Fruit fly (Drosophila melanogaster): ENCODE measurements around the gene CheB38a.

Gene CheB38a

DNA sequence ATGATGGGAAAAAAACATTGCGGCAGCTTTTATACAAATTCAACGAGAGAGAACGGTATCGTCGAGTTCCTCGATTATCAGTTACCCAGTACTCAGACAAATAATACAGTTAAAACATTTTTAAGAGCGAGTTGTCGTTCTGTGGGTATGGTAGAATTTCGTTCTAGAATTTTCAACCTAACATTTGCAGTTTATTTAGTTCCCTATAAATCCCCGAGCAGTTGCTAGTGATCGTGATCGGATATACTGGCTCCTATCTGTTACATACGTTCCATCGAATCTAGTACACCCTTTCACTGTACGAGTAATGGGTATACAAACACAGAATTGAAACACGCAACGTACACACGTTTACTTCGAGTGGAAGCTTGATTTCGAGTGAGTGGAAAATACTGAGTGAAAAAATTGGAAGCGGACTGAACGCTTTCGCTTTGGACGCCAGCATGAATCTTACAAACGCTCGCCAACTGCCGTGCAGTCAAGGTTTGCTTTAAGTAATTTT lies 46.5 kb upstream of the CheB38a start, which contains the start of gene CG9338 (continued):
- TF ChIP-seq CG4617 (GFP tag; optimal IDR thresholded peaks at IDR 0.05; ENCODE audit: borderline replicate concordance) (peak; percentile 16), kay (GFP tag; optimal IDR thresholded peaks at IDR 0.05) (peak; percentile 90), CG17186 (GFP tag; optimal IDR thresholded peaks at IDR 0.05) (peak; percentile 62), maf-S (GFP tag; optimal IDR thresholded peaks at IDR 0.05) (peak; percentile 64), CG15073 (GFP tag; optimal IDR thresholded peaks at IDR 0.05) (no peak), ewg (GFP tag; optimal IDR thresholded peaks at IDR 0.05) (peak; percentile 60), Hmr (GFP tag; optimal IDR thresholded peaks at IDR 0.05) (peak; percentile 87), fd96Cb (tag; optimal IDR thresholded peaks at IDR 0.05) (peak; percentile 88), CG16815 (GFP tag; optimal IDR thresholded peaks at IDR 0.05) (peak; percentile 53), CG12299 (tag; optimal IDR thresholded peaks at IDR 0.05) (peak; percentile 76), dmrt99B (tag; optimal IDR thresholded peaks at IDR 0.05) (peak; percentile 95), pfk (GFP tag; optimal IDR thresholded peaks at IDR 0.05) (no peak), CG18011 (GFP tag; optimal IDR thresholded peaks at IDR 0.05) (peak; percentile 70), CG30431 (GFP tag; optimal IDR thresholded peaks at IDR 0.05) (peak; percentile 51), hb (GFP tag; IDR thresholded peaks at IDR 0.05; ENCODE audit: partially characterized antibody) (no peak), CG2678 (tag; optimal IDR thresholded peaks at IDR 0.05) (peak; percentile 98), Taf1 (GFP tag; IDR thresholded peaks at IDR 0.05) (peak; percentile 80), ham (GFP tag; IDR thresholded peaks at IDR 0.05) (0 out of 2 replicates have a peak, but pooled peaks have one; percentile 12), tll (GFP tag; optimal IDR thresholded peaks at IDR 0.05) (no peak), Lpt (GFP tag; optimal IDR thresholded peaks at IDR 0.05) (no peak), mld (GFP tag; IDR thresholded peaks at IDR 0.05; ENCODE audit: partially characterized antibody) (no peak), nerfin-1 (tag; optimal IDR thresholded peaks at IDR 0.05) (peak; percentile 91), ci (GFP tag; IDR thresholded peaks at IDR 0.05) (peak; percentile 81), CG8359 (GFP tag; optimal IDR thresholded peaks at IDR 0.05; ENCODE audit: borderline replicate concordance) (peak; percentile 85), Blimp-1 (GFP tag; optimal IDR thresholded peaks at IDR 0.05) (peak; percentile 93), gfzf (GFP tag; optimal IDR thresholded peaks at IDR 0.05) (no peak), pum (GFP tag; optimal IDR thresholded peaks at IDR 0.05) (peak; percentile 81), C15 (GFP tag; IDR thresholded peaks at IDR 0.05) (peak; percentile 17; the same call in 1 of the 3 replicates), ro (GFP tag; IDR thresholded peaks at IDR 0.05) (no peak), zen (tag; optimal IDR thresholded peaks at IDR 0.05) (peak; percentile 84), Sry-β (GFP tag; optimal IDR thresholded peaks at IDR 0.05) (peak; percentile 40), CG7357 (GFP tag; IDR thresholded peaks at IDR 0.05) (peak; percentile 90), nom (GFP tag; optimal IDR thresholded peaks at IDR 0.05) (no peak), NC2β (GFP tag; optimal IDR thresholded peaks at IDR 0.05) (peak; percentile 51), cad (GFP tag; optimal IDR thresholded peaks at IDR 0.05) (no peak), chinmo (GFP tag; IDR thresholded peaks at IDR 0.05; ENCODE audit: partially characterized antibody) (0 out of 4 replicates have a peak, but pooled peaks have one; percentile 70), peb (GFP tag; IDR thresholded peaks at IDR 0.05) (peak; percentile 88), CG3281 (GFP tag; optimal IDR thresholded peaks at IDR 0.05) (peak; percentile 95), CG13424 (tag; optimal IDR thresholded peaks at IDR 0.05) (peak; percentile 80), CG10274 (GFP tag; optimal IDR thresholded peaks at IDR 0.05) (peak; percentile 85), NK7.1 (GFP tag; optimal IDR thresholded peaks at IDR 0.05) (peak; percentile 76), CG34224 (GFP tag; IDR thresholded peaks at IDR 0.05; ENCODE audit: partially characterized antibody) (no peak), Rfx (GFP tag; IDR thresholded peaks at IDR 0.05) (peak; percentile 85), Meics (GFP tag; optimal IDR thresholded peaks at IDR 0.05) (peak; percentile 95), NfI (GFP tag; optimal IDR thresholded peaks at IDR 0.05) (peak; percentile 79), ase (GFP tag; IDR thresholded peaks at IDR 0.05) (peak; percentile 88), pnt (GFP tag; optimal IDR thresholded peaks at IDR 0.05) (peak; percentile 77), CG34376 (GFP tag; optimal IDR thresholded peaks at IDR 0.05) (peak; percentile 92), Abd-B (GFP tag; optimal IDR thresholded peaks at IDR 0.05) (peak; percentile 67)

All from whole organism, embryonic.